Worm (Caenorhabditis elegans) whole organism, L3 larva: ENCODE measurements around the gene T16G12.8.

ENCODE experiments used
- ZK546.5 ChIP-seq: sonication (generic microtip); optimal IDR thresholded peaks from 2 replicates; lab custom pipeline; 2017; ENCODE audit warnings: missing biosample characterization, missing genetic modification characterization
- aly-2 ChIP-seq: fragments of 150-350 bp; optimal IDR thresholded peaks from 2 replicates; lab custom pipeline; 2014; ENCODE audit warnings: missing biosample characterization, missing genetic modification characterization
- ama-1 ChIP-seq: fragments of 150-350 bp; optimal IDR thresholded peaks from 2 replicates; lab custom pipeline; 2018
- ceh-16 ChIP-seq: sonication (generic microtip); optimal IDR thresholded peaks from 2 replicates; lab custom pipeline; 2017; ENCODE audit warnings: missing biosample characterization, missing genetic modification characterization
- ceh-28 ChIP-seq: fragments of 150-350 bp; optimal IDR thresholded peaks from 2 replicates; lab custom pipeline; 2014; ENCODE audit warnings: missing biosample characterization, missing genetic modification reagents, missing genetic modification characterization
- ceh-82 ChIP-seq: fragments of 150-350 bp; optimal IDR thresholded peaks from 2 replicates; lab custom pipeline; 2014; ENCODE audit warnings: missing biosample characterization, missing genetic modification characterization
- daf-12 ChIP-seq: fragments of 150-350 bp; optimal IDR thresholded peaks from 2 replicates; lab custom pipeline; 2014; ENCODE audit warnings: missing biosample characterization, missing genetic modification reagents, missing genetic modification characterization
- egl-27 ChIP-seq: sonication (generic microtip); optimal IDR thresholded peaks from 4 replicates; lab custom pipeline; 2017; ENCODE audit warnings: missing biosample characterization, missing genetic modification reagents, missing genetic modification characterization
- egl-5 ChIP-seq: fragments of 150-350 bp; optimal IDR thresholded peaks from 2 replicates; lab custom pipeline; 2017; ENCODE audit warnings: missing biosample characterization, missing genetic modification reagents, missing genetic modification characterization, inconsistent platforms
- elt-3 ChIP-seq, 3 experiments: fragments of 150-350 bp in 1 of 3; sonication (generic microtip) in 2 of 3; optimal IDR thresholded peaks; 2 replicates in 2 of 3; 4 replicates in 1 of 3; lab custom pipeline; 2014 to 2017; ENCODE audit warnings: missing biosample characterization in 3 of 3, missing genetic modification characterization in 3 of 3
- eor-1 ChIP-seq, 2 experiments: fragments of 150-350 bp; optimal IDR thresholded peaks; 2 replicates each; lab custom pipeline; 2014 to 2018; ENCODE audit warnings: missing biosample characterization in 2 of 2, missing genetic modification characterization in 2 of 2
- fkh-10 ChIP-seq: sonication (generic microtip); optimal IDR thresholded peaks from 2 replicates; lab custom pipeline; 2017; ENCODE audit warnings: missing biosample characterization, missing genetic modification reagents, missing genetic modification characterization
- fkh-2 ChIP-seq: fragments of 150-350 bp; optimal IDR thresholded peaks from 2 replicates; lab custom pipeline; 2014; ENCODE audit warnings: missing biosample characterization, missing genetic modification reagents, missing genetic modification characterization
- fos-1 ChIP-seq: fragments of 150-350 bp; optimal IDR thresholded peaks from 2 replicates; lab custom pipeline; 2014; ENCODE audit warnings: missing biosample characterization, missing genetic modification characterization
- hmg-11 ChIP-seq: sonication (generic microtip); optimal IDR thresholded peaks from 2 replicates; lab custom pipeline; 2016; ENCODE audit warnings: missing genetic modification characterization, missing compliant biosample characterization
- jun-1 ChIP-seq: fragments of 150-350 bp; optimal IDR thresholded peaks from 2 replicates; lab custom pipeline; 2014; ENCODE audit warnings: missing biosample characterization, missing genetic modification reagents, missing genetic modification characterization
- lin-15B ChIP-seq: fragments of 150-350 bp; optimal IDR thresholded peaks from 2 replicates; lab custom pipeline; 2014; ENCODE audit warnings: missing biosample characterization, missing genetic modification characterization
- lin-39 ChIP-seq: fragments of 150-350 bp; optimal IDR thresholded peaks from 2 replicates; lab custom pipeline; 2018; ENCODE audit warnings: missing biosample characterization, missing genetic modification reagents, missing genetic modification characterization
- lsy-12 ChIP-seq: sonication (generic microtip); optimal IDR thresholded peaks from 2 replicates; lab custom pipeline; 2016; ENCODE audit warnings: mild to moderate bottlenecking, missing genetic modification characterization, missing compliant biosample characterization
- mdl-1 ChIP-seq: fragments of 150-350 bp; optimal IDR thresholded peaks from 2 replicates; lab custom pipeline; 2014; ENCODE audit warnings: missing biosample characterization, missing genetic modification characterization
- mml-1 ChIP-seq: fragments of 150-350 bp; sonication (generic microtip); optimal IDR thresholded peaks from 3 replicates; lab custom pipeline; 2014; ENCODE audit warnings: missing biosample characterization, missing genetic modification characterization
- nfya-1 ChIP-seq: sonication (generic microtip); optimal IDR thresholded peaks from 2 replicates; lab custom pipeline; 2017; ENCODE audit warnings: missing genetic modification characterization, mild to moderate bottlenecking, missing compliant biosample characterization, antibody characterized with exemption, moderate library complexity; ENCODE audit not compliant: insufficient read depth
- nhr-11 ChIP-seq: fragments of 150-350 bp; optimal IDR thresholded peaks from 2 replicates; lab custom pipeline; 2014; ENCODE audit warnings: missing biosample characterization, missing genetic modification characterization
- nhr-12 ChIP-seq: fragments of 150-350 bp; optimal IDR thresholded peaks from 2 replicates; lab custom pipeline; 2014; ENCODE audit warnings: missing biosample characterization, missing genetic modification characterization
- nhr-23 ChIP-seq: fragments of 150-350 bp; optimal IDR thresholded peaks from 2 replicates; lab custom pipeline; 2014; ENCODE audit warnings: missing biosample characterization, missing genetic modification reagents, missing genetic modification characterization
- nhr-28 ChIP-seq: fragments of 150-350 bp; optimal IDR thresholded peaks from 2 replicates; lab custom pipeline; 2014; ENCODE audit warnings: missing biosample characterization, missing genetic modification characterization
- nhr-43 ChIP-seq: sonication (generic microtip); optimal IDR thresholded peaks from 2 replicates; lab custom pipeline; 2016; ENCODE audit warnings: mild to moderate bottlenecking, missing genetic modification characterization, missing compliant biosample characterization; ENCODE audit not compliant: poor library complexity, severe bottlenecking
- nhr-77 ChIP-seq: fragments of 150-350 bp; optimal IDR thresholded peaks from 2 replicates; lab custom pipeline; 2014; ENCODE audit warnings: missing biosample characterization, missing genetic modification characterization
- pha-4 ChIP-seq: fragments of 150-350 bp; optimal IDR thresholded peaks from 2 replicates; lab custom pipeline; 2014; ENCODE audit warnings: missing biosample characterization, missing genetic modification reagents, missing genetic modification characterization
- pqm-1 ChIP-seq: fragments of 150-350 bp; optimal IDR thresholded peaks from 2 replicates; lab custom pipeline; 2017; ENCODE audit warnings: missing biosample characterization, missing genetic modification characterization, inconsistent platforms
- skn-1 ChIP-seq: fragments of 150-350 bp; optimal IDR thresholded peaks from 2 replicates; lab custom pipeline; 2014; ENCODE audit warnings: missing biosample characterization, missing genetic modification characterization
- snpc-4 ChIP-seq: fragments of 150-350 bp; optimal IDR thresholded peaks from 2 replicates; lab custom pipeline; 2014; ENCODE audit warnings: missing biosample characterization, missing genetic modification characterization
- tbx-2 ChIP-seq: sonication (generic microtip); optimal IDR thresholded peaks from 2 replicates; lab custom pipeline; 2016; ENCODE audit warnings: mild to moderate bottlenecking, missing genetic modification characterization, missing compliant biosample characterization
- unc-39 ChIP-seq: sonication (generic microtip); optimal IDR thresholded peaks from 4 replicates; lab custom pipeline; 2017; ENCODE audit warnings: missing biosample characterization, missing genetic modification characterization
- unc-62 ChIP-seq: fragments of 150-350 bp; sonication (generic microtip); optimal IDR thresholded peaks from 4 replicates; lab custom pipeline; 2014; ENCODE audit warnings: missing biosample characterization, missing genetic modification reagents, missing genetic modification characterization
- zag-1 ChIP-seq: fragments of 150-350 bp; optimal IDR thresholded peaks from 2 replicates; lab custom pipeline; 2014; ENCODE audit warnings: missing biosample characterization, missing genetic modification characterization
- ztf-11 ChIP-seq: fragments of 150-350 bp; optimal IDR thresholded peaks from 2 replicates; lab custom pipeline; 2014; ENCODE audit warnings: missing biosample characterization, missing genetic modification characterization
- ztf-4 ChIP-seq: fragments of 150-350 bp; optimal IDR thresholded peaks from 2 replicates; lab custom pipeline; 2014; ENCODE audit warnings: missing biosample characterization, missing genetic modification characterization

Gene T16G12.8

DNA sequence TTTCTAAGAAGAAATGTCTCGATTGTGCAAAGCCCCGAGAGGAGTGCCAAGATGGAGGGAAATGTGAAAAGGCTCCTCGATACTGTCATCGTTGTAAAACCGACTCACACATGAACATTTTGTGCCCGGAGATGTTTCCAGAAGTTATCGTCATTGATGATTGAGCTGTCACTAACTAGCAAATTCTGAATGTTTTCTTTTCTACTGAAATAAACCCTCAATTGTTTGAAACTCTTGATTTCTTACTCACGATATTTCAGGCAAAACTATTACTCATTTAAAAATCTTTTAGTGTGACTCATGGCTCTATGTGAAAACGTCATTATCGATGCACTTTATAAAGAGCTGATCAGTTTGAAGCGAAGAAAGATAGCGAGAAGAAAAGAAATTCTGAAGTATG lies 26.0 kb downstream of the T16G12.8 start, which contains the start of gene T16H12.13:
T16H12.13 (plus strand) TSS at position 301 of the 400 bp plus-strand sequence.
- TF ChIP-seq unc-39 (tag; lab: Kevin White, UChicago) (no peak), unc-62 (GFP tag; lab: Kevin White, UChicago) (no peak), fkh-10 (GFP tag; lab: Kevin White, UChicago) (no peak), egl-5 (tag; lab: Kevin White, UChicago) (no peak), mml-1 (no peak), jun-1 (tag; lab: Kevin White, UChicago) (no peak)

DNA sequence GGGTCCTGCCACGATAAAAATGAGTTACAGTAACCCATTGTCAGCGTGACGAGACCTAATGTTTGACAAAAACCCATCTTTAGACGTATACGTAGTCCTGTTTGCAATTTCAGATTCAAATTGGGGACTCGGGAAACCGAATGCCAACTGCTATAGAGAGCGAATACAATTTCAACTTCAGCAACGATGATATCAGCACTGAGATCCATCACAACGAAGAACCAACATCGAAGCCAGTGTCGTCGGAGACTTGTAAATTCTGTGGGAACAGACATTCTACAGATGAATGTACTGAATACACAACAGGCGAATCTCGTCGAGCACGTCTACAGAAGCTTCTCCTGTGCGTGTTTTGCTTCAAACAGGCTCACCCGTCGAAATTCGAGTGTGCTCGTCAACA lies 26.5 kb downstream of the T16G12.8 start:
- no peak for TF ChIP-seq ceh-28 (tag; lab: Kevin White, UChicago)
- no peak for TF ChIP-seq aly-2 (tag; lab: Kevin White, UChicago)
- TF ChIP-seq egl-27: no peak
- TF ChIP-seq unc-62 (GFP tag; lab: Kevin White, UChicago): no peak
- no peak for TF ChIP-seq nhr-77
- no peak for TF ChIP-seq egl-5 (tag; lab: Kevin White, UChicago)
- no peak for TF ChIP-seq lin-39
- no peak for TF ChIP-seq nhr-12 (tag; lab: Kevin White, UChicago)
- no peak for TF ChIP-seq jun-1 (tag; lab: Kevin White, UChicago)
- no peak for TF ChIP-seq nhr-43 (tag; lab: Kevin White, UChicago)
- TF ChIP-seq fkh-2: no peak
- TF ChIP-seq ztf-11 (tag; lab: Kevin White, UChicago): no peak
- no peak for TF ChIP-seq eor-1 (tag; optimal IDR thresholded peaks at IDR 0.05; lab: Kevin White, UChicago)
- TF ChIP-seq nhr-11 (tag; lab: Kevin White, UChicago): no peak

DNA sequence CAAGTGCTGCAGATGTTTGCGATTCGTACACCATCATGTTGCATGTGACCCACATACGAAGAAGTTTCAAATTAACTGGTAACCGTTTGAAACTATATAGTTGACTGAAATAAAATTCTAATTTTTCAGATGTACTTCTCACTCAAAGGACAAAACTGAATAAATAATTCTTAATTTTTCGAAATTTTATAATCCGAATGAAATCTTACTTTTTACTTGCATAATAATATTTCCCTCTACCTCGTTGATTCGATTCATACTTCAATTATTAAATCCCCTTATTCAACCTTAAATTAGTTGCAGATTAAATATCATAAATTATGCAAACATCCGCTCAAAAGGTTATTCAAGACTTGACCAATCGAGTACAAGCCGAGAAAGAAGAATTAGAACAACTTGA lies 26.9 kb downstream of the T16G12.8 start, which contains the start of gene T16H12.2:
T16H12.2 (plus strand) TSS at position 301 of the 400 bp plus-strand sequence.
- no peak for TF ChIP-seq nhr-28 (tag; lab: Kevin White, UChicago)
- TF ChIP-seq ceh-82 (tag; lab: Kevin White, UChicago): no peak
- no peak for TF ChIP-seq daf-12 (tag; lab: Kevin White, UChicago)

DNA sequence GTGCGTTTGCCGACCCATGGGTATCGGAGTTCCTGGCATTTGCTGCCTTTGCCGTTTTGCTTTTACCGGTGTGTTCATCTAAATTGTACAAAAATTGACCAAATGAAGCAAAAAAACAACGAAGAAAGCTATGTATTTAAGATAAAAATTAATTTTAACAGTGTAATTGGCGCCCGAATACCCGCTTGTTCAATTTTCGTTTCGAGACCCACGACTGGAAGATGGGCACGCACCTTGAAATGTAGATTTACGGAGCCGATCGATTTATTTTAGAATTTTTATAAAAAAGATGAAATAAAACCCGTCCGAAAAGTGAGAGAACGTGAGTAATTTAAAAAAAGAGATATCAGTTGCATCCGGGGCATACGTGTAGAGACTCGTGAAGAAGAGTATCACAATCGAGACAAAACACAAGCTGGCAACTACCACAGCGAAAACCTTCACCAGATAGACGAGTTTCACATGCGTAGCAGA lies 29.4 kb downstream of the T16G12.8 start, which contains the start of gene hal-2:
hal-2 (minus strand) TSS at position 424 of the 474 bp plus-strand sequence.
- TF ChIP-seq snpc-4 (no peak), ZK546.5 (no peak), nhr-11 (tag; lab: Kevin White, UChicago) (no peak), aly-2 (tag; lab: Kevin White, UChicago) (no peak), skn-1 (tag; lab: Kevin White, UChicago) (no peak), tbx-2 (tag; lab: Kevin White, UChicago) (no peak), zag-1 (tag; lab: Kevin White, UChicago) (no peak)

DNA sequence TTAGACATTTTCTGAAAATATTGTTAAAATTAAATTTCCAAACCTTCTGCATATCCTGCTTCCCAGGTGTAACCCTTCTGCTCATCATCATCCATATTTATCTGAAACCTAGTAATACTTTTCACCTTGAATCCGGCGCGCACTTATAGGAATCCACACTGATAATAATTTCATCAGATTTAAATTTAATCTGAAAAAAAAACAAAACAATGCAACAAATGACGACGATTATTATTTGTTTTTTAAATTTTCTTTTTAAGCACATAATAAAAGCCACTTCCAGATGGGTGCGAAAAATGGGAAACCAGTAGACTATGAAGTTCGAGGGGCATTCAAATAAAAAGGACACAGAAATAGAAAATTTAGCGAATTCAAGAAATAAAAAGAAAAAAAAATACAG lies 31.6 kb downstream of the T16G12.8 start, which contains the start of gene gtf-2H2C:
gtf-2H2C (minus strand) TSS at position 101 of the 400 bp plus-strand sequence.
- no peak for TF ChIP-seq lin-15B
- no peak for TF ChIP-seq lin-39
- TF ChIP-seq tbx-2 (tag; lab: Kevin White, UChicago): no peak
- no peak for TF ChIP-seq fos-1 (tag; lab: Kevin White, UChicago)
- TF ChIP-seq elt-3 (tag; optimal IDR thresholded peaks at IDR 0.05; lab: Kevin White, UChicago): no peak
- no peak for TF ChIP-seq unc-62 (GFP tag; lab: Kevin White, UChicago)
- no peak for TF ChIP-seq mdl-1 (tag; lab: Kevin White, UChicago)
- TF ChIP-seq fkh-2: no peak
- no peak for TF ChIP-seq ama-1 (lab: Kevin White, UChicago)
- TF ChIP-seq ceh-28 (tag; lab: Kevin White, UChicago): no peak
- TF ChIP-seq, all 47 proteins: peak for 0

DNA sequence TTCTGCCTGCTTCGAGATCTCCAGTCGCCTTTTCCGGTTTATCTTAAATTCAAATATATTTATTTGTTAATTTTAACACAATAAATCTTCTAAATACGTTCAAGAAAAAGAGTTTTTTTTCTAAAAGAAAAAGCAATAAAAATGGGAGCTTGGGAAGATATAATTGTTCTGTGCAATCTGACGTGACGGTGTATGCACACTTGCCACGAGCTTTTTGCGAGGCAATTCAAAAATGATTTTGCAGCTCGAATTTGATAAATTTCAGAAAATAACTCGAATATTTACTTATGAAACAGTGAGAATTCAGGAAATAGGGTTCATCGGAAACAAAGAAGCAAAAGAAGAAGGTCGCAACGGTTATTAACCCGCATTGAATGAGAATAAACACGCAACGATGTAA lies 34.0 kb downstream of the T16G12.8 start:
- no peak for TF ChIP-seq ztf-4 (tag; lab: Kevin White, UChicago)
- TF ChIP-seq pha-4 (tag; lab: Kevin White, UChicago): peak; percentile 43
- peak; percentile 22 for TF ChIP-seq nfya-1 (tag; lab: Kevin White, UChicago)
- no peak for TF ChIP-seq ceh-16 (tag; lab: Kevin White, UChicago)
- no peak for TF ChIP-seq tbx-2 (tag; lab: Kevin White, UChicago)
- TF ChIP-seq nhr-77: no peak
- no peak for TF ChIP-seq ZK546.5
- TF ChIP-seq nhr-23 (tag; lab: Kevin White, UChicago): no peak
- no peak for TF ChIP-seq fkh-2
- TF ChIP-seq hmg-11: no peak
- no peak for TF ChIP-seq jun-1 (tag; lab: Kevin White, UChicago)
- TF ChIP-seq lsy-12: peak; percentile 30
- TF ChIP-seq pqm-1 (tag; lab: Kevin White, UChicago): no peak
- TF ChIP-seq ceh-82 (tag; lab: Kevin White, UChicago): no peak
- TF ChIP-seq lin-15B: peak; percentile 12
